Fruit fly (Drosophila melanogaster) whole organism, embryonic: ENCODE results near the gene Lsd-1.

ENCODE experiments used
- Antp ChIP-seq: fragments of 200-800 bp; sonication (Bioruptor generic); optimal IDR thresholded peaks from 3 replicates; lab custom pipeline; 2016; ENCODE audit warnings: missing biosample characterization, missing genetic modification characterization
- Awh ChIP-seq: fragments of 200-800 bp; sonication (Bioruptor generic); IDR thresholded peaks from 2 replicates; pipeline ENCODE4, ENCODE4 v1.3.6; 2022; ENCODE audit warnings: missing biosample characterization, missing genetic modification characterization
- CG10321 ChIP-seq: fragments of 200-800 bp; sonication (Bioruptor generic); IDR thresholded peaks from 2 replicates; pipeline ENCODE4 v1.3.6; 2022; ENCODE audit warnings: missing biosample characterization, missing genetic modification characterization
- CG11085 ChIP-seq: fragments of 200-800 bp; sonication (Bioruptor generic); IDR thresholded peaks from 2 replicates; pipeline ENCODE4 v1.3.6; 2022; ENCODE audit warnings: missing biosample characterization, missing genetic modification characterization
- CG11093 ChIP-seq: fragments of 200-800 bp; sonication (Bioruptor generic); IDR thresholded peaks from 3 replicates; pipeline ENCODE4 v1.3.6; 2022; ENCODE audit warnings: missing biosample characterization, missing genetic modification characterization
- CG11723 ChIP-seq: fragments of 200-800 bp; sonication (Bioruptor generic); optimal IDR thresholded peaks from 2 replicates; lab custom pipeline; 2017; ENCODE audit warnings: missing biosample characterization, mild to moderate bottlenecking, missing genetic modification characterization
- CG12071 ChIP-seq: fragments of 200-800 bp; sonication (Bioruptor generic); optimal IDR thresholded peaks from 3 replicates; lab custom pipeline; 2018; ENCODE audit warnings: missing biosample characterization, mild to moderate bottlenecking, missing genetic modification characterization
- CG1233 ChIP-seq: fragments of 200-800 bp; sonication (Bioruptor generic); optimal IDR thresholded peaks from 4 replicates; lab custom pipeline; 2018; ENCODE audit warnings: missing biosample characterization, mild to moderate bottlenecking, missing genetic modification characterization
- CG14050 ChIP-seq: fragments of 200-800 bp; sonication (Bioruptor generic); IDR thresholded peaks from 3 replicates; pipeline ENCODE4 v1.3.6; 2022; ENCODE audit warnings: missing biosample characterization, missing genetic modification characterization
- CG14667 ChIP-seq: fragments of 200-800 bp; sonication (Bioruptor generic); IDR thresholded peaks from 2 replicates; pipeline ENCODE4 v1.3.6; 2022; ENCODE audit warnings: missing biosample characterization, missing genetic modification characterization
- CG14860 ChIP-seq: fragments of 200-800 bp; sonication (Bioruptor generic); IDR thresholded peaks from 3 replicates; pipeline ENCODE4 v1.3.6; 2022; ENCODE audit warnings: missing biosample characterization, missing genetic modification characterization; ENCODE audit not compliant: partially characterized antibody
- CG15479 ChIP-seq: fragments of 200-800 bp; sonication (Bioruptor generic); optimal IDR thresholded peaks from 3 replicates; lab custom pipeline; 2019; ENCODE audit warnings: missing biosample characterization, mild to moderate bottlenecking, missing genetic modification characterization, moderate library complexity
- CG17568 ChIP-seq: fragments of 200-800 bp; sonication (Bioruptor generic); optimal IDR thresholded peaks from 2 replicates; lab custom pipeline; 2018; ENCODE audit warnings: missing biosample characterization, mild to moderate bottlenecking, missing genetic modification characterization, moderate library complexity
- CG2875 ChIP-seq: fragments of 200-800 bp; sonication (Bioruptor generic); optimal IDR thresholded peaks from 2 replicates; lab custom pipeline; 2017; ENCODE audit warnings: missing biosample characterization, mild to moderate bottlenecking, missing genetic modification characterization, missing genetic modification reagents
- CG3065 ChIP-seq: fragments of 200-800 bp; sonication (Bioruptor generic); optimal IDR thresholded peaks from 2 replicates; lab custom pipeline; 2016; ENCODE audit warnings: missing biosample characterization, missing genetic modification characterization
- CG34224 ChIP-seq: fragments of 200-800 bp; sonication (Bioruptor generic); IDR thresholded peaks from 3 replicates; pipeline ENCODE4 v1.3.6; 2022; ENCODE audit warnings: missing biosample characterization, missing genetic modification characterization; ENCODE audit not compliant: partially characterized antibody
- CG34422 ChIP-seq: fragments of 200-800 bp; sonication (Bioruptor generic); IDR thresholded peaks from 3 replicates; pipeline ENCODE4 v1.3.6; 2022; ENCODE audit warnings: missing biosample characterization, missing genetic modification characterization
- CG4328 ChIP-seq: fragments of 200-800 bp; sonication (Bioruptor generic); optimal IDR thresholded peaks from 3 replicates; lab custom pipeline; 2017; ENCODE audit warnings: missing biosample characterization, missing genetic modification reagents, missing genetic modification characterization
- CG5953 ChIP-seq: fragments of 200-800 bp; sonication (Bioruptor generic); IDR thresholded peaks from 2 replicates; pipeline ENCODE4 v1.3.6; 2022; ENCODE audit warnings: missing biosample characterization, missing genetic modification characterization
- CG6254 ChIP-seq: fragments of 200-800 bp; sonication (Bioruptor generic); optimal IDR thresholded peaks from 3 replicates; lab custom pipeline; 2017; ENCODE audit warnings: mild to moderate bottlenecking, missing biosample characterization, missing genetic modification reagents, missing genetic modification characterization
- CG7372 ChIP-seq: fragments of 200-800 bp; sonication (Bioruptor generic); IDR thresholded peaks from 2 replicates; pipeline ENCODE4 v1.3.6; 2022; ENCODE audit warnings: missing biosample characterization, missing genetic modification characterization
- CG8281 ChIP-seq: fragments of 200-800 bp; sonication (Bioruptor generic); optimal IDR thresholded peaks from 2 replicates; lab custom pipeline; 2018; ENCODE audit warnings: missing biosample characterization, mild to moderate bottlenecking, missing genetic modification characterization, moderate library complexity
- CG9932 ChIP-seq: fragments of 200-800 bp; sonication (Bioruptor generic); IDR thresholded peaks from 2 replicates; pipeline ENCODE4 v1.3.6; 2022; ENCODE audit warnings: missing biosample characterization, missing genetic modification characterization
- CTCF ChIP-seq: fragments of 200-800 bp; sonication (Bioruptor generic); optimal IDR thresholded peaks from 2 replicates; lab custom pipeline; 2017; ENCODE audit warnings: missing biosample characterization, mild to moderate bottlenecking, missing genetic modification characterization, moderate library complexity
- CoRest ChIP-seq: fragments of 200-800 bp; sonication (Bioruptor generic); optimal IDR thresholded peaks from 3 replicates; lab custom pipeline; 2018; ENCODE audit warnings: missing biosample characterization, mild to moderate bottlenecking, missing genetic modification characterization, moderate library complexity
- Fer1 ChIP-seq: fragments of 200-800 bp; sonication (Bioruptor generic); optimal IDR thresholded peaks from 2 replicates; lab custom pipeline; 2017; ENCODE audit warnings: missing biosample characterization, mild to moderate bottlenecking, missing genetic modification characterization
- H2.0 ChIP-seq: fragments of 200-800 bp; sonication (Bioruptor generic); IDR thresholded peaks from 2 replicates; pipeline ENCODE4 v1.3.6; 2022; ENCODE audit warnings: missing biosample characterization, missing genetic modification characterization
- HmgD ChIP-seq: fragments of 200-800 bp; sonication (Bioruptor generic); optimal IDR thresholded peaks from 3 replicates; lab custom pipeline; 2016; ENCODE audit warnings: missing biosample characterization, missing genetic modification characterization
- Lpt ChIP-seq: fragments of >200 bp; optimal IDR thresholded peaks from 2 replicates; lab custom pipeline; 2018; ENCODE audit warnings: missing biosample characterization, missing genetic modification characterization
- Stat92E ChIP-seq, 3 experiments: fragments of >200 bp in 2 of 3; fragments of 200-800 bp in 1 of 3; sonication (Bioruptor generic) in 1 of 3; optimal IDR thresholded peaks; 2 replicates each; lab custom pipeline; 2017 to 2019; ENCODE audit warnings: missing biosample characterization in 3 of 3, missing genetic modification characterization in 3 of 3, mild to moderate bottlenecking in 1 of 3, moderate library complexity in 1 of 3
- br ChIP-seq: fragments of >200 bp; optimal IDR thresholded peaks from 2 replicates; lab custom pipeline; 2017
- cato ChIP-seq: fragments of 200-800 bp; sonication (Bioruptor generic); optimal IDR thresholded peaks from 2 replicates; lab custom pipeline; 2016; ENCODE audit warnings: missing biosample characterization, missing genetic modification characterization, borderline replicate concordance
- chif ChIP-seq, 2 experiments: fragments of 200-800 bp; sonication (Bioruptor generic); optimal IDR thresholded peaks; 3 replicates each; lab custom pipeline; 2016; ENCODE audit warnings: missing biosample characterization in 2 of 2, missing genetic modification characterization in 2 of 2
- ci ChIP-seq: fragments of 200-800 bp; sonication (Bioruptor generic); IDR thresholded peaks from 3 replicates; pipeline ENCODE4 v1.3.6; 2022; ENCODE audit warnings: missing biosample characterization, missing genetic modification characterization
- corto ChIP-seq: fragments of 200-800 bp; sonication (Bioruptor generic); optimal IDR thresholded peaks from 2 replicates; lab custom pipeline; 2016; ENCODE audit warnings: missing biosample characterization, mild to moderate bottlenecking, missing genetic modification characterization, moderate library complexity
- fd3F ChIP-seq: fragments of 200-800 bp; sonication (Bioruptor generic); optimal IDR thresholded peaks from 2 replicates; lab custom pipeline; 2018; ENCODE audit warnings: missing biosample characterization, mild to moderate bottlenecking, missing genetic modification characterization, moderate library complexity
- gcm ChIP-seq: fragments of 200-800 bp; sonication (Bioruptor generic); optimal IDR thresholded peaks from 2 replicates; lab custom pipeline; 2019; ENCODE audit warnings: missing biosample characterization, mild to moderate bottlenecking, missing genetic modification characterization, moderate library complexity
- gem ChIP-seq: fragments of 200-800 bp; sonication (Bioruptor generic); optimal IDR thresholded peaks from 2 replicates; lab custom pipeline; 2019; ENCODE audit warnings: missing biosample characterization, mild to moderate bottlenecking, missing genetic modification characterization, moderate library complexity
- hbn ChIP-seq: fragments of 200-800 bp; sonication (Bioruptor generic); IDR thresholded peaks from 2 replicates; pipeline ENCODE4 v1.3.6; 2022; ENCODE audit warnings: missing biosample characterization, missing genetic modification characterization; ENCODE audit not compliant: partially characterized antibody
- nmo ChIP-seq: fragments of 200-800 bp; sonication (Bioruptor generic); optimal IDR thresholded peaks from 2 replicates; lab custom pipeline; 2018; ENCODE audit warnings: missing biosample characterization, mild to moderate bottlenecking, missing genetic modification characterization, moderate library complexity
- pb ChIP-seq: fragments of 200-800 bp; sonication (Bioruptor generic); optimal IDR thresholded peaks from 3 replicates; lab custom pipeline; 2016; ENCODE audit warnings: missing biosample characterization, missing genetic modification characterization
- prd ChIP-seq, 3 experiments: fragments of >200 bp in 2 of 3; fragments of 200-800 bp in 1 of 3; sonication (Bioruptor generic) in 1 of 3; optimal IDR thresholded peaks in 2 of 3; IDR thresholded peaks in 1 of 3; 2 replicates in 2 of 3; 3 replicates in 1 of 3; pipeline versions ENCODE4 v1.3.6 to Lab custom; 2017 to 2022; ENCODE audit warnings: missing biosample characterization in 1 of 3, missing genetic modification characterization in 1 of 3
- sd ChIP-seq: fragments of 200-800 bp; sonication (Bioruptor generic); optimal IDR thresholded peaks from 3 replicates; lab custom pipeline; 2018; ENCODE audit warnings: missing biosample characterization, mild to moderate bottlenecking, missing genetic modification characterization, moderate library complexity
- sens-2 ChIP-seq: fragments of 200-800 bp; sonication (Bioruptor generic); IDR thresholded peaks from 2 replicates; pipeline ENCODE4 v1.3.6; 2022; ENCODE audit warnings: missing biosample characterization, missing genetic modification characterization
- sisA ChIP-seq: fragments of 200-800 bp; sonication (Bioruptor generic); IDR thresholded peaks from 2 replicates; pipeline ENCODE4 v1.3.6; 2022; ENCODE audit warnings: missing biosample characterization, missing genetic modification characterization
- slbo ChIP-seq: fragments of 200-800 bp; sonication (Bioruptor generic); IDR thresholded peaks from 2 replicates; pipeline ENCODE4 v1.3.6; 2022; ENCODE audit warnings: missing biosample characterization, missing genetic modification characterization
- sr ChIP-seq: fragments of 200-800 bp; sonication (Bioruptor generic); IDR thresholded peaks from 3 replicates; pipeline ENCODE4 v1.3.6; 2022; ENCODE audit warnings: missing biosample characterization, missing genetic modification characterization
- vnd ChIP-seq: fragments of 200-800 bp; sonication (Bioruptor generic); IDR thresholded peaks from 3 replicates; pipeline ENCODE4 v1.3.6; 2022; ENCODE audit warnings: missing biosample characterization, missing genetic modification characterization; ENCODE audit not compliant: partially characterized antibody
- vvl ChIP-seq: fragments of 200-800 bp; sonication (Bioruptor generic); IDR thresholded peaks from 2 replicates; pipeline ENCODE4 v1.3.6; 2022; ENCODE audit warnings: missing biosample characterization, missing genetic modification characterization
- zen2 ChIP-seq: fragments of 200-800 bp; sonication (Bioruptor generic); IDR thresholded peaks from 3 replicates; pipeline ENCODE4 v1.3.6; 2022; ENCODE audit warnings: missing biosample characterization, missing genetic modification characterization; ENCODE audit not compliant: partially characterized antibody

The Lsd-1 gene

dm6 chr3R:23790483-23791175 is 27.0 kb downstream of the Lsd-1 start (continued):
- TF ChIP-seq vnd (GFP tag; lab: Robert Waterston, UW) (no peak), cato (GFP tag; lab: Kevin White, UChicago) (no peak), CG12071 (GFP tag; lab: Kevin White, UChicago) (no peak), CG14860 (GFP tag; lab: Robert Waterston, UW) (no peak), Lpt (GFP tag; lab: Kevin White, UChicago) (no peak), CG34422 (no peak), CG11085 (GFP tag; lab: Robert Waterston, UW) (no peak), CG15479 (GFP tag; lab: Kevin White, UChicago) (peak; percentile 37), br (no peak), CG34224 (GFP tag; lab: Robert Waterston, UW) (no peak), corto (no peak), hbn (GFP tag; lab: Robert Waterston, UW) (no peak), CG2875 (GFP tag; lab: Kevin White, UChicago) (no peak), fd3F (no peak), sr (GFP tag; lab: Robert Waterston, UW) (no peak), gem (tag; lab: Kevin White, UChicago) (no peak), CG8281 (tag; lab: Kevin White, UChicago) (no peak), slbo (peak; percentile 46), CG4328 (GFP tag; lab: Kevin White, UChicago) (no peak), vvl (0 out of 2 replicates have a peak, but pooled peaks have one; percentile 0), CG14667 (no peak), Awh (GFP tag; lab: Robert Waterston, UW) (no peak), sisA (GFP tag; lab: Robert Waterston, UW) (no peak), prd (optimal IDR thresholded peaks at IDR 0.05; lab: Kevin White, UChicago) (no peak), prd (GFP tag; IDR thresholded peaks at IDR 0.05; lab: Robert Waterston, UW) (peak; percentile 29; the same call in 1 of the 3 replicates), H2.0 (no peak), Stat92E (GFP tag; optimal IDR thresholded peaks at IDR 0.05; lab: Kevin White, UChicago) (peak in 1 of 3 experiments; percentile 56), CG3065 (no peak), CG11723 (GFP tag; lab: Kevin White, UChicago) (no peak), CG1233 (no peak), ci (GFP tag; lab: Robert Waterston, UW) (0 out of 3 replicates have a peak, but pooled peaks have one; percentile 35), CG10321 (GFP tag; lab: Robert Waterston, UW) (no peak), zen2 (GFP tag; lab: Robert Waterston, UW) (no peak), Fer1 (GFP tag; lab: Kevin White, UChicago) (no peak), sens-2 (GFP tag; lab: Robert Waterston, UW) (no peak), CoRest (tag; lab: Kevin White, UChicago) (no peak), CG6254 (GFP tag; lab: Kevin White, UChicago) (no peak), gcm (GFP tag; lab: Kevin White, UChicago) (no peak), chif (GFP tag; optimal IDR thresholded peaks at IDR 0.05; lab: Kevin White, UChicago) (no peak), sd (tag; lab: Kevin White, UChicago) (peak; percentile 92), CG9932 (GFP tag; lab: Robert Waterston, UW) (peak; percentile 44), CG7372 (GFP tag; lab: Robert Waterston, UW) (0 out of 2 replicates have a peak, but pooled peaks have one; percentile 12), CG17568 (GFP tag; lab: Kevin White, UChicago) (no peak), CG11093 (GFP tag; lab: Robert Waterston, UW) (no peak), nmo (no peak), CG5953 (no peak), HmgD (GFP tag; lab: Kevin White, UChicago) (no peak), pb (GFP tag; lab: Kevin White, UChicago) (no peak), CG14050 (no peak), CTCF (no peak), Antp (GFP tag; lab: Kevin White, UChicago) (no peak)
